Fruit fly (Drosophila melanogaster) whole organism, embryonic: ENCODE data around the gene CG8135.
A peak's percentile ranks its signal among the peaks of the same experiment; 100 is the strongest.

Experiments used
- CG10147 ChIP-seq: fragments of 200-800 bp; sonication (Bioruptor generic); optimal IDR thresholded peaks from 2 replicates; lab custom pipeline; 2019; ENCODE audit warnings: missing biosample characterization, mild to moderate bottlenecking, missing genetic modification characterization, moderate library complexity
- CG11093 ChIP-seq: fragments of 200-800 bp; sonication (Bioruptor generic); IDR thresholded peaks from 3 replicates; pipeline ENCODE4 v1.3.6; 2022; ENCODE audit warnings: missing biosample characterization, missing genetic modification characterization
- CG11247 ChIP-seq: fragments of 200-800 bp; sonication (Bioruptor generic); IDR thresholded peaks from 2 replicates; pipeline ENCODE4 v1.3.6; 2022; ENCODE audit warnings: missing biosample characterization, missing genetic modification characterization
- CG12236 ChIP-seq: fragments of 200-800 bp; sonication (Bioruptor generic); optimal IDR thresholded peaks from 2 replicates; lab custom pipeline; 2016; ENCODE audit warnings: missing biosample characterization, missing genetic modification characterization
- CG13894 ChIP-seq: fragments of 200-800 bp; sonication (Bioruptor generic); optimal IDR thresholded peaks from 3 replicates; lab custom pipeline; 2018; ENCODE audit warnings: missing biosample characterization, mild to moderate bottlenecking, missing genetic modification characterization, moderate library complexity
- CG15696 ChIP-seq: fragments of 200-800 bp; sonication (Bioruptor generic); optimal IDR thresholded peaks from 2 replicates; lab custom pipeline; 2019; ENCODE audit warnings: missing biosample characterization, mild to moderate bottlenecking, missing genetic modification characterization, moderate library complexity
- CG1603 ChIP-seq: fragments of 200-800 bp; sonication (Bioruptor generic); optimal IDR thresholded peaks from 2 replicates; lab custom pipeline; 2019; ENCODE audit warnings: missing biosample characterization, mild to moderate bottlenecking, missing genetic modification characterization, moderate library complexity
- CG16813 ChIP-seq: fragments of 200-800 bp; sonication (Bioruptor generic); IDR thresholded peaks from 3 replicates; pipeline ENCODE4 v1.3.6; 2022; ENCODE audit warnings: missing biosample characterization, missing genetic modification characterization; ENCODE audit not compliant: partially characterized antibody
- CG17385 ChIP-seq: fragments of 200-800 bp; sonication (Bioruptor generic); optimal IDR thresholded peaks from 3 replicates; lab custom pipeline; 2018; ENCODE audit warnings: missing biosample characterization, mild to moderate bottlenecking, missing genetic modification characterization
- CG17612 ChIP-seq: fragments of 200-800 bp; sonication (Bioruptor generic); IDR thresholded peaks from 2 replicates; pipeline ENCODE4 v1.3.6; 2022; ENCODE audit warnings: missing biosample characterization, missing genetic modification characterization
- CG1792 ChIP-seq: fragments of 200-800 bp; sonication (Bioruptor generic); optimal IDR thresholded peaks from 2 replicates; lab custom pipeline; 2016; ENCODE audit warnings: missing biosample characterization, missing genetic modification characterization
- CG18764 ChIP-seq: fragments of 200-800 bp; sonication (Bioruptor generic); optimal IDR thresholded peaks from 3 replicates; lab custom pipeline; 2016; ENCODE audit warnings: missing biosample characterization, missing genetic modification characterization
- CG2120 ChIP-seq: fragments of 200-800 bp; sonication (Bioruptor generic); optimal IDR thresholded peaks from 3 replicates; lab custom pipeline; 2016; ENCODE audit warnings: missing biosample characterization, missing genetic modification characterization
- CG2712 ChIP-seq: fragments of 200-800 bp; optimal IDR thresholded peaks from 3 replicates; lab custom pipeline; 2019; ENCODE audit warnings: missing biosample characterization, mild to moderate bottlenecking, missing genetic modification characterization, moderate library complexity
- CG30020 ChIP-seq: fragments of 200-800 bp; optimal IDR thresholded peaks from 2 replicates; lab custom pipeline; 2019; ENCODE audit warnings: missing biosample characterization, mild to moderate bottlenecking, missing genetic modification characterization, moderate library complexity
- CG32767 ChIP-seq: fragments of 200-800 bp; sonication (Bioruptor generic); IDR thresholded peaks from 2 replicates; pipeline ENCODE4 v1.3.6; 2022; ENCODE audit warnings: missing biosample characterization, missing genetic modification characterization
- CG32772 ChIP-seq: fragments of 200-800 bp; sonication (Bioruptor generic); IDR thresholded peaks from 2 replicates; pipeline ENCODE4 v1.3.6; 2022; ENCODE audit warnings: missing biosample characterization, missing genetic modification characterization
- CG3995 ChIP-seq: fragments of 200-800 bp; sonication (Bioruptor generic); optimal IDR thresholded peaks from 3 replicates; lab custom pipeline; 2016; ENCODE audit warnings: missing biosample characterization, missing genetic modification characterization
- CG4360 ChIP-seq: fragments of 200-800 bp; sonication (Bioruptor generic); IDR thresholded peaks from 2 replicates; pipeline ENCODE4 v1.3.6; 2022; ENCODE audit warnings: missing biosample characterization, missing genetic modification characterization
- CG6254 ChIP-seq: fragments of 200-800 bp; sonication (Bioruptor generic); optimal IDR thresholded peaks from 3 replicates; lab custom pipeline; 2017; ENCODE audit warnings: mild to moderate bottlenecking, missing biosample characterization, missing genetic modification reagents, missing genetic modification characterization
- CG8944 ChIP-seq: fragments of 200-800 bp; sonication (Bioruptor generic); optimal IDR thresholded peaks from 3 replicates; lab custom pipeline; 2016; ENCODE audit warnings: missing biosample characterization, missing genetic modification characterization
- Camta ChIP-seq: fragments of 200-800 bp; sonication (Bioruptor generic); optimal IDR thresholded peaks from 2 replicates; lab custom pipeline; 2016; ENCODE audit warnings: missing biosample characterization, missing genetic modification characterization
- CkIIα-i1 ChIP-seq: fragments of 200-800 bp; sonication (Bioruptor generic); IDR thresholded peaks from 2 replicates; pipeline ENCODE4 v1.3.6; 2022; ENCODE audit warnings: missing biosample characterization, missing genetic modification characterization
- CrebB ChIP-seq: fragments of 200-800 bp; sonication (Bioruptor generic); optimal IDR thresholded peaks from 3 replicates; lab custom pipeline; 2018; ENCODE audit warnings: missing biosample characterization, mild to moderate bottlenecking, missing genetic modification characterization
- Dbx ChIP-seq: fragments of 200-800 bp; sonication (Bioruptor generic); IDR thresholded peaks from 3 replicates; pipeline ENCODE4 v1.3.6; 2022; ENCODE audit warnings: missing biosample characterization, missing genetic modification characterization
- Doc2 ChIP-seq: fragments of 200-800 bp; sonication (Bioruptor generic); IDR thresholded peaks from 2 replicates; pipeline ENCODE4 v1.3.6; 2022; ENCODE audit warnings: missing biosample characterization, missing genetic modification characterization
- HHEX ChIP-seq: fragments of 200-800 bp; sonication (Bioruptor generic); optimal IDR thresholded peaks from 3 replicates; lab custom pipeline; 2017; ENCODE audit warnings: missing biosample characterization, mild to moderate bottlenecking, missing genetic modification characterization, missing genetic modification reagents
- Neu2 ChIP-seq: fragments of 200-800 bp; sonication (Bioruptor generic); optimal IDR thresholded peaks from 3 replicates; lab custom pipeline; 2016; ENCODE audit warnings: missing biosample characterization, missing genetic modification characterization, borderline replicate concordance
- TFAM ChIP-seq: fragments of 200-800 bp; sonication (Bioruptor generic); optimal IDR thresholded peaks from 2 replicates; lab custom pipeline; 2017; ENCODE audit warnings: missing biosample characterization, missing genetic modification characterization, inconsistent platforms
- Tbp ChIP-seq: fragments of >200 bp; optimal IDR thresholded peaks from 2 replicates; lab custom pipeline; 2018; ENCODE audit warnings: missing biosample characterization, missing genetic modification characterization
- Xrp1 ChIP-seq: fragments of 200-800 bp; sonication (Bioruptor generic); IDR thresholded peaks from 2 replicates; pipeline ENCODE4 v1.3.6; 2022; ENCODE audit warnings: missing biosample characterization, missing genetic modification characterization
- ap ChIP-seq: fragments of 200-800 bp; sonication (Bioruptor generic); IDR thresholded peaks from 2 replicates; pipeline ENCODE4 v1.3.6; 2022; ENCODE audit warnings: missing biosample characterization, missing genetic modification characterization
- ase ChIP-seq: fragments of 200-800 bp; sonication (Bioruptor generic); IDR thresholded peaks from 3 replicates; pipeline ENCODE4 v1.3.6; 2022; ENCODE audit warnings: missing biosample characterization, missing genetic modification characterization
- cg ChIP-seq: fragments of 200-800 bp; sonication (Bioruptor generic); optimal IDR thresholded peaks from 3 replicates; lab custom pipeline; 2019; ENCODE audit warnings: missing biosample characterization, mild to moderate bottlenecking, missing genetic modification characterization, moderate library complexity
- chn ChIP-seq: fragments of 200-800 bp; sonication (Bioruptor generic); optimal IDR thresholded peaks from 2 replicates; lab custom pipeline; 2016; ENCODE audit warnings: missing biosample characterization, missing genetic modification characterization
- disco-r ChIP-seq: fragments of 200-800 bp; sonication (Bioruptor generic); optimal IDR thresholded peaks from 2 replicates; lab custom pipeline; 2016; ENCODE audit warnings: missing biosample characterization, missing genetic modification characterization
- dpn ChIP-seq, 2 experiments: fragments of 200-800 bp; sonication (Bioruptor generic); optimal IDR thresholded peaks; 3 replicates each; lab custom pipeline; 2016; ENCODE audit warnings: missing biosample characterization in 2 of 2, missing genetic modification characterization in 2 of 2
- ewg ChIP-seq: fragments of 200-800 bp; sonication (Bioruptor generic); optimal IDR thresholded peaks from 3 replicates; lab custom pipeline; 2017; ENCODE audit warnings: mild to moderate bottlenecking, missing biosample characterization, missing genetic modification reagents, missing genetic modification characterization
- fd102C ChIP-seq: fragments of 200-800 bp; sonication (Bioruptor generic); optimal IDR thresholded peaks from 2 replicates; lab custom pipeline; 2018; ENCODE audit warnings: missing biosample characterization, mild to moderate bottlenecking, missing genetic modification characterization, moderate library complexity
- gcm2 ChIP-seq: fragments of 200-800 bp; sonication (Bioruptor generic); optimal IDR thresholded peaks from 2 replicates; lab custom pipeline; 2016; ENCODE audit warnings: missing biosample characterization, missing genetic modification characterization
- grau ChIP-seq: fragments of 200-800 bp; optimal IDR thresholded peaks from 3 replicates; lab custom pipeline; 2019; ENCODE audit warnings: missing biosample characterization, mild to moderate bottlenecking, missing genetic modification characterization, moderate library complexity
- lilli ChIP-seq: fragments of 200-800 bp; sonication (Bioruptor generic); optimal IDR thresholded peaks from 3 replicates; lab custom pipeline; 2016; ENCODE audit warnings: missing biosample characterization, missing genetic modification characterization
- lmd ChIP-seq: fragments of 200-800 bp; sonication (Bioruptor generic); IDR thresholded peaks from 2 replicates; pipeline ENCODE4 v1.3.6; 2022; ENCODE audit warnings: missing biosample characterization, missing genetic modification characterization
- mam ChIP-seq: fragments of 200-800 bp; sonication (Bioruptor generic); optimal IDR thresholded peaks from 3 replicates; lab custom pipeline; 2016; ENCODE audit warnings: missing biosample characterization, missing genetic modification characterization
- peb ChIP-seq: fragments of 200-800 bp; sonication (Bioruptor generic); IDR thresholded peaks from 2 replicates; pipeline ENCODE4 v1.3.6; 2022; ENCODE audit warnings: missing biosample characterization, missing genetic modification characterization
- pzg ChIP-seq: fragments of 200-800 bp; sonication (Bioruptor generic); optimal IDR thresholded peaks from 3 replicates; lab custom pipeline; 2018; ENCODE audit warnings: missing biosample characterization, mild to moderate bottlenecking, missing genetic modification characterization, moderate library complexity
- scrt ChIP-seq: fragments of 200-800 bp; sonication (Bioruptor generic); optimal IDR thresholded peaks from 2 replicates; lab custom pipeline; 2018; ENCODE audit warnings: missing biosample characterization, mild to moderate bottlenecking, missing genetic modification characterization, moderate library complexity
- sens-2 ChIP-seq: fragments of 200-800 bp; sonication (Bioruptor generic); IDR thresholded peaks from 2 replicates; pipeline ENCODE4 v1.3.6; 2022; ENCODE audit warnings: missing biosample characterization, missing genetic modification characterization
- sima ChIP-seq: fragments of 200-800 bp; sonication (Bioruptor generic); optimal IDR thresholded peaks from 2 replicates; lab custom pipeline; 2016; ENCODE audit warnings: missing biosample characterization, missing genetic modification characterization
- sug ChIP-seq: fragments of 200-800 bp; optimal IDR thresholded peaks from 2 replicates; lab custom pipeline; 2019; ENCODE audit warnings: missing biosample characterization, mild to moderate bottlenecking, missing genetic modification characterization, moderate library complexity
- zfh2 ChIP-seq: fragments of 200-800 bp; sonication (Bioruptor generic); optimal IDR thresholded peaks from 2 replicates; lab custom pipeline; 2016; ENCODE audit warnings: missing biosample characterization, missing genetic modification characterization

The CG8135 gene

DNA sequence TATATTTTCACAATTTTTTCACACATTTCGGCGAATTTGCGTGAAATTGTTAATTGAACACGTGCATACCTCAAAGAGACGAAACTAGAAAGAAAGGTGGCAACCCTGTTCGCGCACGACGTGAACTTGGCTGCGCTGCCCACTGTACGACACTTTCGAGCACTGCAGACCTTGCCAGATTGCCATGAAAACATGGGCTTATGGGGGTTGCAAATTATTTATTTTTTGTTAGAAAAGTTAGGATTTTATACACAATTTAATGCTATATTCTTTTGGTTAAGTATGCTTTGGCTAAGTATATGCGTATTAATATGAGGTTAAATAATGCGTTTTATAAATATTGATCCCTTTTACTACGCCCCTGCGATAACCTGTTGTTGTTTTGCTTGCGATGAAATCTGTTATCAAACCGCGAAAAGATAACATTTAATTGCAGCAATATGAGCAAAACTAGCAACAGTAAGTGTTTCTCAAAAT, 3.0 kb upstream of the CG8135 start, which contains the start of the genes RpL34b and CG8132 (continued):
- TF ChIP-seq TFAM (GFP tag; lab: Kevin White, UChicago) (peak; percentile 17), chn (peak; percentile 97), CrebB (tag; lab: Kevin White, UChicago) (peak; percentile 94), CG8944 (GFP tag; lab: Kevin White, UChicago) (peak; percentile 95), peb (GFP tag; lab: Robert Waterston, UW) (peak; percentile 90), cg (GFP tag; lab: Kevin White, UChicago) (no peak), sens-2 (GFP tag; lab: Robert Waterston, UW) (peak; percentile 91), gcm2 (GFP tag; lab: Kevin White, UChicago) (peak; percentile 92), ewg (GFP tag; lab: Kevin White, UChicago) (peak; percentile 90), ase (GFP tag; lab: Robert Waterston, UW) (peak; percentile 94), CkIIα-i1 (GFP tag; lab: Robert Waterston, UW) (peak; percentile 84), CG2712 (tag; lab: Kevin White, UChicago) (peak; percentile 97), disco-r (GFP tag; lab: Kevin White, UChicago) (peak; percentile 95), CG17385 (GFP tag; lab: Kevin White, UChicago) (peak; percentile 91), CG6254 (GFP tag; lab: Kevin White, UChicago) (peak; percentile 79), CG18764 (GFP tag; lab: Kevin White, UChicago) (peak; percentile 94), CG32767 (peak; percentile 87), CG13894 (peak; percentile 97), ap (GFP tag; lab: Robert Waterston, UW) (peak; percentile 86), Neu2 (GFP tag; lab: Kevin White, UChicago) (peak; percentile 88), Doc2 (peak; percentile 89), dpn (GFP tag; optimal IDR thresholded peaks at IDR 0.05; lab: Kevin White, UChicago) (peak; percentile 95 to 98), pzg (GFP tag; lab: Kevin White, UChicago) (peak; percentile 97), CG10147 (peak; percentile 94), CG16813 (GFP tag; lab: Robert Waterston, UW) (peak; percentile 42; the same call in 1 of the 3 replicates), CG15696 (tag; lab: Kevin White, UChicago) (peak; percentile 94), CG1792 (GFP tag; lab: Kevin White, UChicago) (peak; percentile 93), CG30020 (tag; lab: Kevin White, UChicago) (peak; percentile 79), CG3995 (GFP tag; lab: Kevin White, UChicago) (peak; percentile 80), lilli (GFP tag; lab: Kevin White, UChicago) (peak; percentile 97), HHEX (GFP tag; lab: Kevin White, UChicago) (peak; percentile 96), CG11247 (peak; percentile 97), CG11093 (GFP tag; lab: Robert Waterston, UW) (peak; percentile 88), scrt (GFP tag; lab: Kevin White, UChicago) (peak; percentile 99), lmd (peak; percentile 95), Dbx (GFP tag; lab: Robert Waterston, UW) (peak; percentile 97), zfh2 (GFP tag; lab: Kevin White, UChicago) (peak; percentile 98), Xrp1 (GFP tag; lab: Robert Waterston, UW) (peak; percentile 96), grau (tag; lab: Kevin White, UChicago) (peak; percentile 95), Camta (GFP tag; lab: Kevin White, UChicago) (peak; percentile 96), CG17612 (peak; percentile 91), CG1603 (tag; lab: Kevin White, UChicago) (peak; percentile 95), sima (GFP tag; lab: Kevin White, UChicago) (peak; percentile 75), sug (tag; lab: Kevin White, UChicago) (peak; percentile 97), CG2120 (GFP tag; lab: Kevin White, UChicago) (peak; percentile 98), CG4360 (GFP tag; lab: Robert Waterston, UW) (peak; percentile 83), CG12236 (GFP tag; lab: Kevin White, UChicago) (peak; percentile 86), mam (GFP tag; lab: Kevin White, UChicago) (peak; percentile 97), Tbp (peak; percentile 33), CG32772 (peak; percentile 96), fd102C (peak; percentile 91)
